Fruit fly (Drosophila melanogaster): ENCODE results near the gene Set8.

The Set8 gene

DNA sequence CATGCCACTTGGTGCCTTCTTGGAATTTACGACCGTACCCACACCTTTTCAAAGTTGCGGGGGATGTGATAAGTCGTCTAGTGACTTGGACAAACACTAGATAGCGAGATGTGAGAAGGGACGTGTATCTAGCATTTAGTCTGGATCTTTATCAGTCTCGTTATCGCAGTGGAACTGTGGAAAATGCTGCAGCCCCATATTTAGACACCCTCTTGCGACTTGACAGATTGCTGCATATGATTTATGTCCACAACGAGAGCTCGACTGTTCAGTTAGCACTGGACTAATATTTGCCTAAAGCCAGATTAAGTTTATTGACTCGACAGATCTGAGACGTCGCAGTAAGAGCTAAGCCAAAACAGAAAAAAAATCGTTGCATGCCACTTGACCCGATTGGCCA is 15.9 kb upstream of the Set8 start (continued):
- no peak for TF ChIP-seq twi (tag; optimal IDR thresholded peaks at IDR 0.05)
- TF ChIP-seq CG16779 (GFP tag; IDR thresholded peaks at IDR 0.05) = no peak
- TF ChIP-seq Six4 (GFP tag; optimal IDR thresholded peaks at IDR 0.05) = no peak
- TF ChIP-seq Max (GFP tag; optimal IDR thresholded peaks at IDR 0.05) = no peak
- TF ChIP-seq lola (GFP tag; optimal IDR thresholded peaks at IDR 0.05) = no peak
- TF ChIP-seq CG10959 (GFP tag; IDR thresholded peaks at IDR 0.05) = no peak
- peak; percentile 21 for TF ChIP-seq CG1529 (GFP tag; optimal IDR thresholded peaks at IDR 0.05)
- TF ChIP-seq Hr78 (GFP tag; optimal IDR thresholded peaks at IDR 0.05) = peak in 1 of 2 experiments; percentile 49
- TF ChIP-seq NfI (GFP tag; optimal IDR thresholded peaks at IDR 0.05) = no peak
- no peak for TF ChIP-seq Dbx (GFP tag; IDR thresholded peaks at IDR 0.05)
- no peak for TF ChIP-seq CG2129 (GFP tag; IDR thresholded peaks at IDR 0.05; ENCODE audit: partially characterized antibody)
- peak; percentile 77 for TF ChIP-seq Asciz (GFP tag; optimal IDR thresholded peaks at IDR 0.05)
- TF ChIP-seq sna (GFP tag; IDR thresholded peaks at IDR 0.05; ENCODE audit: partially characterized antibody) = no peak
- peak; percentile 57 for TF ChIP-seq MTF-1 (GFP tag; optimal IDR thresholded peaks at IDR 0.05; ENCODE audit: borderline replicate concordance)
- TF ChIP-seq ato (GFP tag; IDR thresholded peaks at IDR 0.05; ENCODE audit: partially characterized antibody) = no peak
- no peak for TF ChIP-seq C15 (GFP tag; IDR thresholded peaks at IDR 0.05)
- TF ChIP-seq CG18476 (GFP tag; optimal IDR thresholded peaks at IDR 0.05) = no peak
- TF ChIP-seq sr (GFP tag; IDR thresholded peaks at IDR 0.05) = no peak
- peak; percentile 17 for TF ChIP-seq ewg (GFP tag; optimal IDR thresholded peaks at IDR 0.05)
- TF ChIP-seq Taf1 (GFP tag; IDR thresholded peaks at IDR 0.05) = no peak
- TF ChIP-seq CG17568 (GFP tag; optimal IDR thresholded peaks at IDR 0.05) = no peak
- TF ChIP-seq hbn (GFP tag; IDR thresholded peaks at IDR 0.05; ENCODE audit: partially characterized antibody) = no peak
- no peak for TF ChIP-seq sob (GFP tag; IDR thresholded peaks at IDR 0.05)
- no peak for TF ChIP-seq da (GFP tag; optimal IDR thresholded peaks at IDR 0.05)
- TF ChIP-seq CG10543 (GFP tag; optimal IDR thresholded peaks at IDR 0.05) = peak; percentile 38
- peak; percentile 30 for TF ChIP-seq CG2202 (tag; optimal IDR thresholded peaks at IDR 0.05)
- TF ChIP-seq CG4854 (GFP tag; optimal IDR thresholded peaks at IDR 0.05) = no peak
- peak; percentile 72 for TF ChIP-seq oc (tag; optimal IDR thresholded peaks at IDR 0.05)
- TF ChIP-seq CG4424 (GFP tag; optimal IDR thresholded peaks at IDR 0.05) = no peak
- TF ChIP-seq zen (tag; optimal IDR thresholded peaks at IDR 0.05) = no peak
- TF ChIP-seq Hr3 (GFP tag; optimal IDR thresholded peaks at IDR 0.05) = no peak
- TF ChIP-seq HLH54F (GFP tag; optimal IDR thresholded peaks at IDR 0.05) = no peak
- no peak for TF ChIP-seq cad (GFP tag; optimal IDR thresholded peaks at IDR 0.05)
- TF ChIP-seq CG12769 (tag; optimal IDR thresholded peaks at IDR 0.05) = no peak
- TF ChIP-seq trh (GFP tag; optimal IDR thresholded peaks at IDR 0.05) = no peak
- TF ChIP-seq CG2712 (tag; optimal IDR thresholded peaks at IDR 0.05) = peak; percentile 31
- TF ChIP-seq so (GFP tag; IDR thresholded peaks at IDR 0.05) = 0 out of 3 replicates have a peak, but pooled peaks have one; percentile 13
- TF ChIP-seq BEAF-32 (GFP tag; optimal IDR thresholded peaks at IDR 0.05) = no peak
- no peak for TF ChIP-seq Mad (GFP tag; optimal IDR thresholded peaks at IDR 0.05)
- peak; percentile 30 for TF ChIP-seq gcm (GFP tag; optimal IDR thresholded peaks at IDR 0.05)
- no peak for TF ChIP-seq Kr (GFP tag; optimal IDR thresholded peaks at IDR 0.05)
- TF ChIP-seq cato (GFP tag; optimal IDR thresholded peaks at IDR 0.05; ENCODE audit: borderline replicate concordance) = no peak
- peak; percentile 42 for TF ChIP-seq CG11723 (GFP tag; optimal IDR thresholded peaks at IDR 0.05)
- TF ChIP-seq knrl (GFP tag; IDR thresholded peaks at IDR 0.05; ENCODE audit: partially characterized antibody) = no peak
- no peak for TF ChIP-seq Aef1 (GFP tag; IDR thresholded peaks at IDR 0.05)
- no peak for TF ChIP-seq Mrtf (GFP tag; IDR thresholded peaks at IDR 0.05)
- TF ChIP-seq org-1 (GFP tag; optimal IDR thresholded peaks at IDR 0.05) = no peak
- TF ChIP-seq Gug (GFP tag; IDR thresholded peaks at IDR 0.05) = no peak
- no peak for TF ChIP-seq az2 (GFP tag; optimal IDR thresholded peaks at IDR 0.05)
- TF ChIP-seq Dip2 (GFP tag; IDR thresholded peaks at IDR 0.05) = no peak
- peak; percentile 82 for TF ChIP-seq fd64A (GFP tag; optimal IDR thresholded peaks at IDR 0.05)

All from whole organism, embryonic.